Worm (Caenorhabditis elegans) whole organism, L1 larva: ENCODE measurements around the gene sqv-4.

Source experiments
- C16A3.4 ChIP-seq: fragments of 150-350 bp; optimal IDR thresholded peaks from 2 replicates; lab custom pipeline; 2014; ENCODE audit warnings: missing biosample characterization, missing genetic modification characterization
- F16B12.6 ChIP-seq: fragments of 150-350 bp; optimal IDR thresholded peaks from 2 replicates; lab custom pipeline; 2014; ENCODE audit warnings: missing biosample characterization, missing genetic modification characterization
- alr-1 ChIP-seq: fragments of 200-800 bp; sonication (Bioruptor generic); optimal IDR thresholded peaks from 2 replicates; lab custom pipeline; 2018; ENCODE audit warnings: borderline replicate concordance, mild to moderate bottlenecking, missing genetic modification characterization, missing compliant biosample characterization
- ama-1 ChIP-seq: fragments of 150-350 bp; optimal IDR thresholded peaks from 2 replicates; lab custom pipeline; 2014
- blmp-1 ChIP-seq: fragments of 150-350 bp; optimal IDR thresholded peaks from 2 replicates; lab custom pipeline; 2014; ENCODE audit warnings: missing biosample characterization, missing genetic modification characterization
- ceh-88 ChIP-seq: fragments of 200-800 bp; sonication (Bioruptor generic); IDR thresholded peaks from 2 replicates; pipeline ENCODE4 v1.3.6; 2022; ENCODE audit warnings: missing genetic modification characterization, missing compliant biosample characterization
- ceh-90 ChIP-seq: sonication (generic microtip); optimal IDR thresholded peaks from 2 replicates; lab custom pipeline; 2016; ENCODE audit warnings: missing genetic modification characterization, missing compliant biosample characterization
- dpl-1 ChIP-seq, 3 experiments: fragments of 150-350 bp in 2 of 3; sonication (generic microtip) in 1 of 3; optimal IDR thresholded peaks; 2 replicates each; lab custom pipeline; 2014 to 2017; ENCODE audit warnings: missing biosample characterization in 3 of 3, missing genetic modification characterization in 3 of 3, missing genetic modification reagents in 3 of 3
- dsc-1 ChIP-seq: sonication (generic microtip); optimal IDR thresholded peaks from 2 replicates; lab custom pipeline; 2016; ENCODE audit warnings: mild to moderate bottlenecking, missing genetic modification characterization, missing compliant biosample characterization
- efl-1 ChIP-seq, 4 experiments: fragments of 150-350 bp; optimal IDR thresholded peaks in 3 of 4; peaks in 1 of 4; 1 replicate in 1 of 4; 2 replicates in 3 of 4; lab custom pipeline; 2014; ENCODE audit warnings: missing biosample characterization in 2 of 4, missing genetic modification characterization in 2 of 4, missing genetic modification reagents in 2 of 4
- egl-27 ChIP-seq, 2 experiments: fragments of 150-350 bp in 1 of 2; sonication (generic microtip); optimal IDR thresholded peaks; 3 replicates each; lab custom pipeline; 2017 to 2018; ENCODE audit warnings: missing biosample characterization in 2 of 2, missing genetic modification characterization in 2 of 2, missing genetic modification reagents in 2 of 2
- ets-5 ChIP-seq: fragments of 200-800 bp; sonication (Bioruptor generic); IDR thresholded peaks from 2 replicates; pipeline ENCODE4 v1.3.6; 2022; ENCODE audit warnings: missing genetic modification characterization, missing compliant biosample characterization
- fkh-4 ChIP-seq: sonication (generic microtip); optimal IDR thresholded peaks from 2 replicates; lab custom pipeline; 2016; ENCODE audit warnings: missing compliant biosample characterization, missing genetic modification characterization, borderline replicate concordance
- fkh-8 ChIP-seq: sonication (generic microtip); optimal IDR thresholded peaks from 2 replicates; lab custom pipeline; 2016; ENCODE audit warnings: mild to moderate bottlenecking, missing genetic modification characterization, missing compliant biosample characterization
- fos-1 ChIP-seq: fragments of 150-350 bp; optimal IDR thresholded peaks from 2 replicates; lab custom pipeline; 2014; ENCODE audit warnings: missing biosample characterization, missing genetic modification characterization
- grh-1 ChIP-seq: fragments of 200-800 bp; sonication (Bioruptor generic); IDR thresholded peaks from 2 replicates; pipeline ENCODE4 v1.3.6; 2022; ENCODE audit warnings: missing genetic modification reagents, missing genetic modification characterization, missing compliant biosample characterization
- hlh-17 ChIP-seq: fragments of 200-800 bp; sonication (Bioruptor generic); optimal IDR thresholded peaks from 2 replicates; lab custom pipeline; 2018; ENCODE audit warnings: missing genetic modification characterization, mild to moderate bottlenecking, missing compliant biosample characterization, moderate library complexity, borderline replicate concordance
- hpl-2 ChIP-seq: fragments of 150-350 bp; optimal IDR thresholded peaks from 2 replicates; lab custom pipeline; 2014; ENCODE audit warnings: missing biosample characterization, missing genetic modification reagents, missing genetic modification characterization
- irx-1 ChIP-seq: sonication (generic microtip); optimal IDR thresholded peaks from 2 replicates; lab custom pipeline; 2016; ENCODE audit warnings: missing genetic modification characterization, missing compliant biosample characterization
- isw-1 ChIP-seq: fragments of 200-800 bp; sonication (Bioruptor generic); IDR thresholded peaks from 2 replicates; pipeline ENCODE4 v1.3.6; 2022; ENCODE audit warnings: missing genetic modification characterization, missing compliant biosample characterization
- jun-1 ChIP-seq: fragments of 150-350 bp; optimal IDR thresholded peaks from 2 replicates; lab custom pipeline; 2014; ENCODE audit warnings: missing biosample characterization, missing genetic modification reagents, missing genetic modification characterization
- lin-14 ChIP-seq: fragments of 200-800 bp; sonication (Bioruptor generic); optimal IDR thresholded peaks from 2 replicates; lab custom pipeline; 2018; ENCODE audit warnings: mild to moderate bottlenecking, missing genetic modification characterization, moderate library complexity, missing compliant biosample characterization
- lin-15B ChIP-seq: fragments of 150-350 bp; sonication (generic microtip); optimal IDR thresholded peaks from 3 replicates; lab custom pipeline; 2014; ENCODE audit warnings: missing biosample characterization, missing genetic modification characterization
- lin-35 ChIP-seq, 2 experiments: fragments of 150-350 bp; optimal IDR thresholded peaks; 2 replicates each; lab custom pipeline; 2014; ENCODE audit warnings: missing biosample characterization in 2 of 2, missing genetic modification characterization in 2 of 2, missing genetic modification reagents in 2 of 2
- lin-39 ChIP-seq: fragments of 150-350 bp; optimal IDR thresholded peaks from 2 replicates; lab custom pipeline; 2014; ENCODE audit warnings: missing biosample characterization, missing genetic modification reagents, missing genetic modification characterization
- mdl-1 ChIP-seq, 2 experiments: fragments of 150-350 bp; optimal IDR thresholded peaks; 2 replicates each; lab custom pipeline; 2014 to 2017; ENCODE audit warnings: missing biosample characterization in 2 of 2, missing genetic modification characterization in 2 of 2, inconsistent platforms in 1 of 2
- nhr-12 ChIP-seq: sonication (generic microtip); optimal IDR thresholded peaks from 2 replicates; lab custom pipeline; 2017; ENCODE audit warnings: missing biosample characterization, missing genetic modification characterization
- nhr-20 ChIP-seq: sonication (generic microtip); optimal IDR thresholded peaks from 2 replicates; lab custom pipeline; 2016; ENCODE audit warnings: mild to moderate bottlenecking, missing genetic modification characterization, missing compliant biosample characterization
- nhr-28 ChIP-seq: fragments of 150-350 bp; optimal IDR thresholded peaks from 2 replicates; lab custom pipeline; 2014; ENCODE audit warnings: missing biosample characterization, missing genetic modification characterization
- nhr-71 ChIP-seq: sonication (generic microtip); optimal IDR thresholded peaks from 2 replicates; lab custom pipeline; 2016; ENCODE audit warnings: mild to moderate bottlenecking, missing genetic modification characterization, moderate library complexity, missing compliant biosample characterization
- nhr-85 ChIP-seq: sonication (generic microtip); peaks from one replicate; lab custom pipeline; 2016; ENCODE audit warnings: missing genetic modification characterization, inconsistent platforms, missing compliant biosample characterization
- pag-3 ChIP-seq: sonication (generic microtip); optimal IDR thresholded peaks from 2 replicates; lab custom pipeline; 2017; ENCODE audit warnings: missing genetic modification characterization, mild to moderate bottlenecking, missing compliant biosample characterization, antibody characterized with exemption, borderline replicate concordance; ENCODE audit not compliant: insufficient read depth
- pqm-1 ChIP-seq: sonication (generic microtip); optimal IDR thresholded peaks from 3 replicates; lab custom pipeline; 2017; ENCODE audit warnings: missing biosample characterization, missing genetic modification characterization
- snu-23 ChIP-seq: sonication (generic microtip); optimal IDR thresholded peaks from 2 replicates; lab custom pipeline; 2016; ENCODE audit warnings: missing genetic modification characterization, missing compliant biosample characterization
- sptf-1 ChIP-seq: fragments of 150-350 bp; optimal IDR thresholded peaks from 2 replicates; lab custom pipeline; 2014; ENCODE audit warnings: missing biosample characterization, missing genetic modification characterization
- sup-37 ChIP-seq: fragments of 200-800 bp; sonication (Bioruptor generic); optimal IDR thresholded peaks from 2 replicates; lab custom pipeline; 2018; ENCODE audit warnings: mild to moderate bottlenecking, missing genetic modification characterization, missing compliant biosample characterization
- tbx-2 ChIP-seq: sonication (generic microtip); optimal IDR thresholded peaks from 2 replicates; lab custom pipeline; 2016; ENCODE audit warnings: missing genetic modification characterization, missing compliant biosample characterization
- unc-30 ChIP-seq: sonication (generic microtip); optimal IDR thresholded peaks from 2 replicates; lab custom pipeline; 2017; ENCODE audit warnings: missing biosample characterization, missing genetic modification characterization
- unc-86 ChIP-seq: sonication (generic microtip); optimal IDR thresholded peaks from 2 replicates; lab custom pipeline; 2016; ENCODE audit warnings: missing genetic modification characterization, missing compliant biosample characterization
- unc-98 ChIP-seq: fragments of 200-800 bp; sonication (Bioruptor generic); IDR thresholded peaks from 2 replicates; pipeline ENCODE4 v1.3.6; 2022; ENCODE audit warnings: missing genetic modification characterization, missing compliant biosample characterization
- zag-1 ChIP-seq: fragments of 150-350 bp; optimal IDR thresholded peaks from 2 replicates; lab custom pipeline; 2014; ENCODE audit warnings: missing biosample characterization, missing genetic modification characterization

The sqv-4 gene

ce11 chrV:10677459-10677858, 16.2 kb upstream of the sqv-4 start (continued):
- no peak for TF ChIP-seq unc-98
- no peak for TF ChIP-seq F16B12.6
- TF ChIP-seq lin-35 (GFP tag; optimal IDR thresholded peaks at IDR 0.05; lab: Kevin White, UChicago): no peak
- TF ChIP-seq sptf-1 (tag; lab: Kevin White, UChicago): no peak
- TF ChIP-seq pag-3: no peak
- TF ChIP-seq ceh-90 (tag; lab: Kevin White, UChicago): no peak
- TF ChIP-seq tbx-2 (tag; lab: Kevin White, UChicago): no peak
- TF ChIP-seq ama-1 (lab: Kevin White, UChicago): no peak
- no peak for TF ChIP-seq alr-1 (tag; lab: Kevin White, UChicago)
- peak in 1 of 3 experiments; percentile 12 for TF ChIP-seq dpl-1 (GFP tag; optimal IDR thresholded peaks at IDR 0.05; lab: Kevin White, UChicago)
- TF ChIP-seq ceh-88 (GFP tag; lab: Robert Waterston, UW): no peak
- TF ChIP-seq fkh-4 (tag; lab: Kevin White, UChicago): no peak
- peak; percentile 50 for TF ChIP-seq dsc-1 (tag; lab: Kevin White, UChicago)
- no peak for TF ChIP-seq irx-1 (tag; lab: Kevin White, UChicago)
- no peak for TF ChIP-seq unc-30 (tag; lab: Kevin White, UChicago)
- TF ChIP-seq mdl-1 (tag; optimal IDR thresholded peaks at IDR 0.05; lab: Kevin White, UChicago): no peak
- TF ChIP-seq nhr-71 (tag; lab: Kevin White, UChicago): peak; percentile 51
- TF ChIP-seq pqm-1 (tag; lab: Kevin White, UChicago): no peak
- TF ChIP-seq fkh-8 (tag; lab: Kevin White, UChicago): peak; percentile 3
- peak; percentile 13 to 29 for TF ChIP-seq efl-1 (optimal IDR thresholded peaks at IDR 0.05; lab: Kevin White, UChicago)
- TF ChIP-seq efl-1 (GFP tag; optimal IDR thresholded peaks at IDR 0.05 in 1 of 2; lab: Kevin White, UChicago): no peak
- no peak for TF ChIP-seq blmp-1 (tag; lab: Kevin White, UChicago)
- peak; percentile 18 for TF ChIP-seq unc-86 (tag; lab: Kevin White, UChicago)
- TF ChIP-seq fos-1 (tag; lab: Kevin White, UChicago): no peak
- no peak for TF ChIP-seq ets-5 (GFP tag; lab: Robert Waterston, UW)
- TF ChIP-seq nhr-28 (tag; lab: Kevin White, UChicago): no peak
- peak; percentile 26 for TF ChIP-seq snu-23 (GFP tag; lab: Kevin White, UChicago)
- no peak for TF ChIP-seq jun-1 (tag; lab: Kevin White, UChicago)
- no peak for TF ChIP-seq egl-27 (tag; optimal IDR thresholded peaks at IDR 0.05; lab: Kevin White, UChicago)
- no peak for TF ChIP-seq nhr-12 (tag; lab: Kevin White, UChicago)
- TF ChIP-seq hlh-17 (GFP tag; lab: Kevin White, UChicago): no peak
- TF ChIP-seq lin-39 (tag; lab: Kevin White, UChicago): no peak
- TF ChIP-seq lin-15B (tag; lab: Kevin White, UChicago): no peak
- TF ChIP-seq hpl-2 (GFP tag; lab: Kevin White, UChicago): no peak
- TF ChIP-seq nhr-85 (tag; lab: Kevin White, UChicago): no peak
- peak; percentile 3 for TF ChIP-seq zag-1 (tag; lab: Kevin White, UChicago)
- TF ChIP-seq, all 84 proteins: peak for 16

ce11 chrV:10675978-10676377, 14.7 kb upstream of the sqv-4 start:
- peak; percentile 15 for TF ChIP-seq nhr-71 (tag; lab: Kevin White, UChicago)
- peak; percentile 4 for TF ChIP-seq dsc-1 (tag; lab: Kevin White, UChicago)
- TF ChIP-seq C16A3.4 (tag; lab: Kevin White, UChicago): no peak
- peak; percentile 29 for TF ChIP-seq lin-14 (GFP tag; lab: Kevin White, UChicago)

- TF ChIP-seq lin-14 (GFP tag; lab: Kevin White, UChicago) (peak; percentile 39), grh-1 (0 out of 2 replicates have a peak, but pooled peaks have one; percentile 34), nhr-85 (tag; lab: Kevin White, UChicago) (no peak), isw-1 (no peak), tbx-2 (tag; lab: Kevin White, UChicago) (peak; percentile 48), sup-37 (GFP tag; lab: Kevin White, UChicago) (peak; percentile 16), lin-15B (tag; lab: Kevin White, UChicago) (no peak), nhr-20 (tag; lab: Kevin White, UChicago) (peak; percentile 13)
These were observed 11.3 kb upstream of the sqv-4 start for ce11 chrV:10672601-10673000.
